Fruit fly (Drosophila melanogaster) whole organism, prepupa: ENCODE results near the gene CG1738.

Experiments
- Blimp-1 ChIP-seq: fragments of 200-800 bp; sonication (Bioruptor generic); optimal IDR thresholded peaks from 3 replicates; lab custom pipeline; 2017; ENCODE audit warnings: missing biosample characterization, missing genetic modification characterization, mild to moderate bottlenecking, moderate library complexity, missing genetic modification reagents
- CG10631 ChIP-seq: fragments of 200-800 bp; sonication (Bioruptor generic); optimal IDR thresholded peaks from 2 replicates; lab custom pipeline; 2016; ENCODE audit warnings: missing biosample characterization, missing genetic modification characterization
- CG10669 ChIP-seq: fragments of 200-800 bp; sonication (Bioruptor generic); optimal IDR thresholded peaks from 3 replicates; lab custom pipeline; 2018; ENCODE audit warnings: missing biosample characterization, mild to moderate bottlenecking, missing genetic modification characterization, moderate library complexity
- CG11762 ChIP-seq: fragments of 200-800 bp; sonication (Bioruptor generic); optimal IDR thresholded peaks from 3 replicates; lab custom pipeline; 2016; ENCODE audit warnings: missing biosample characterization, missing genetic modification characterization; ENCODE audit not compliant: insufficient read depth
- CG11902 ChIP-seq: fragments of 200-800 bp; sonication (Bioruptor generic); optimal IDR thresholded peaks from 3 replicates; lab custom pipeline; 2016; ENCODE audit warnings: missing biosample characterization, missing genetic modification characterization
- CG1621 ChIP-seq: fragments of 200-800 bp; sonication (Bioruptor generic); optimal IDR thresholded peaks from 3 replicates; lab custom pipeline; 2018; ENCODE audit warnings: missing biosample characterization, mild to moderate bottlenecking, missing genetic modification characterization
- CG16779 ChIP-seq: fragments of 200-800 bp; sonication (Bioruptor generic); optimal IDR thresholded peaks from 3 replicates; lab custom pipeline; 2017; ENCODE audit warnings: missing biosample characterization, mild to moderate bottlenecking, missing genetic modification characterization
- CG3032 ChIP-seq: fragments of 200-800 bp; optimal IDR thresholded peaks from 2 replicates; lab custom pipeline; 2019; ENCODE audit warnings: missing biosample characterization, mild to moderate bottlenecking, missing genetic modification characterization, moderate library complexity
- CG31627 ChIP-seq: fragments of 200-800 bp; sonication (Bioruptor generic); optimal IDR thresholded peaks from 3 replicates; lab custom pipeline; 2016; ENCODE audit warnings: missing biosample characterization, missing genetic modification characterization
- CG32006 ChIP-seq: fragments of 200-800 bp; sonication (Bioruptor generic); optimal IDR thresholded peaks from 3 replicates; lab custom pipeline; 2017; ENCODE audit warnings: missing biosample characterization, mild to moderate bottlenecking, missing genetic modification characterization
- CG3919 ChIP-seq: fragments of 200-800 bp; sonication (Bioruptor generic); optimal IDR thresholded peaks from 3 replicates; lab custom pipeline; 2016; ENCODE audit warnings: missing biosample characterization, missing genetic modification characterization
- CG4318 ChIP-seq: fragments of 200-800 bp; sonication (Bioruptor generic); optimal IDR thresholded peaks from 3 replicates; lab custom pipeline; 2017; ENCODE audit warnings: missing biosample characterization, mild to moderate bottlenecking, missing genetic modification characterization
- CG6163 ChIP-seq: fragments of 200-800 bp; sonication (Bioruptor generic); IDR thresholded peaks from 3 replicates; pipeline ENCODE4 v1.3.6; 2022; ENCODE audit warnings: missing biosample characterization, missing genetic modification characterization
- CG6276 ChIP-seq: fragments of 200-800 bp; sonication (Bioruptor generic); optimal IDR thresholded peaks from 2 replicates; lab custom pipeline; 2017; ENCODE audit warnings: missing biosample characterization, mild to moderate bottlenecking, missing genetic modification characterization
- CG6792 ChIP-seq: fragments of 200-800 bp; sonication (Bioruptor generic); optimal IDR thresholded peaks from 3 replicates; lab custom pipeline; 2016; ENCODE audit warnings: missing biosample characterization, missing genetic modification characterization
- CG6808 ChIP-seq: fragments of 200-800 bp; sonication (Bioruptor generic); optimal IDR thresholded peaks from 3 replicates; lab custom pipeline; 2017; ENCODE audit warnings: missing biosample characterization, missing genetic modification characterization, mild to moderate bottlenecking, moderate library complexity, missing genetic modification reagents
- CG6854 ChIP-seq: fragments of 200-800 bp; sonication (Bioruptor generic); optimal IDR thresholded peaks from 2 replicates; lab custom pipeline; 2017; ENCODE audit warnings: missing biosample characterization, mild to moderate bottlenecking, missing genetic modification characterization
- CG7368 ChIP-seq: fragments of 200-800 bp; sonication (Bioruptor generic); optimal IDR thresholded peaks from 3 replicates; lab custom pipeline; 2016; ENCODE audit warnings: missing biosample characterization, missing genetic modification characterization
- CG8119 ChIP-seq: fragments of 200-800 bp; sonication (Bioruptor generic); IDR thresholded peaks from 3 replicates; pipeline ENCODE4 v1.3.6; 2022; ENCODE audit warnings: missing biosample characterization, missing genetic modification characterization
- CG8319 ChIP-seq: fragments of 200-800 bp; sonication (Bioruptor generic); optimal IDR thresholded peaks from 3 replicates; lab custom pipeline; 2016; ENCODE audit warnings: missing biosample characterization, missing genetic modification characterization
- CG8632 ChIP-seq: fragments of 200-800 bp; sonication (Bioruptor generic); optimal IDR thresholded peaks from 3 replicates; lab custom pipeline; 2016; ENCODE audit warnings: missing biosample characterization, missing genetic modification characterization
- CG9139 ChIP-seq: fragments of 200-800 bp; sonication (Bioruptor generic); optimal IDR thresholded peaks from 3 replicates; lab custom pipeline; 2017; ENCODE audit warnings: missing biosample characterization, mild to moderate bottlenecking, missing genetic modification characterization
- Eip75B ChIP-seq: fragments of 200-800 bp; sonication (Bioruptor generic); optimal IDR thresholded peaks from 3 replicates; lab custom pipeline; 2016; ENCODE audit warnings: missing biosample characterization, missing genetic modification characterization
- Eip78C ChIP-seq: fragments of 200-800 bp; sonication (Bioruptor generic); peaks from one replicate; lab custom pipeline; 2016; ENCODE audit warnings: missing biosample characterization, missing genetic modification characterization
- Ets21C ChIP-seq: fragments of 200-800 bp; sonication (Bioruptor generic); optimal IDR thresholded peaks from 3 replicates; lab custom pipeline; 2016; ENCODE audit warnings: missing biosample characterization, missing genetic modification characterization
- Ets96B ChIP-seq: fragments of 200-800 bp; optimal IDR thresholded peaks from 2 replicates; lab custom pipeline; 2019; ENCODE audit warnings: missing biosample characterization, mild to moderate bottlenecking, missing genetic modification characterization, moderate library complexity
- Hr38 ChIP-seq: sonication (Bioruptor generic); optimal IDR thresholded peaks from 2 replicates; lab custom pipeline; 2016; ENCODE audit warnings: missing biosample characterization, missing genetic modification characterization
- Hr39 ChIP-seq: fragments of 200-800 bp; sonication (Bioruptor generic); optimal IDR thresholded peaks from 2 replicates; lab custom pipeline; 2016; ENCODE audit warnings: missing biosample characterization, missing genetic modification characterization
- Lpt ChIP-seq: fragments of 200-800 bp; sonication (Bioruptor generic); optimal IDR thresholded peaks from 3 replicates; lab custom pipeline; 2016; ENCODE audit warnings: missing biosample characterization, missing genetic modification characterization
- Smox ChIP-seq: fragments of 200-800 bp; sonication (Bioruptor generic); optimal IDR thresholded peaks from 3 replicates; lab custom pipeline; 2016; ENCODE audit warnings: missing biosample characterization, missing genetic modification characterization
- Sox102F ChIP-seq: fragments of 200-800 bp; sonication (Bioruptor generic); optimal IDR thresholded peaks from 2 replicates; lab custom pipeline; 2016; ENCODE audit warnings: missing biosample characterization, mild to moderate bottlenecking, missing genetic modification characterization
- Sox14 ChIP-seq: fragments of 200-800 bp; sonication (Bioruptor generic); optimal IDR thresholded peaks from 3 replicates; lab custom pipeline; 2016; ENCODE audit warnings: missing biosample characterization, missing genetic modification characterization
- Sox15 ChIP-seq: fragments of 200-800 bp; sonication (Bioruptor generic); optimal IDR thresholded peaks from 3 replicates; lab custom pipeline; 2016; ENCODE audit warnings: missing biosample characterization, missing genetic modification characterization
- achi ChIP-seq: fragments of 200-800 bp; sonication (Bioruptor generic); optimal IDR thresholded peaks from 3 replicates; lab custom pipeline; 2016; ENCODE audit warnings: missing biosample characterization, missing genetic modification characterization
- acj6 ChIP-seq: fragments of 200-800 bp; sonication (Bioruptor generic); optimal IDR thresholded peaks from 3 replicates; lab custom pipeline; 2016; ENCODE audit warnings: missing biosample characterization, missing genetic modification characterization
- cyc ChIP-seq: fragments of 200-800 bp; sonication (Bioruptor generic); optimal IDR thresholded peaks from 3 replicates; lab custom pipeline; 2016; ENCODE audit warnings: missing biosample characterization, missing genetic modification characterization
- dac ChIP-seq: fragments of 200-800 bp; sonication (Bioruptor generic); optimal IDR thresholded peaks from 2 replicates; lab custom pipeline; 2017; ENCODE audit warnings: missing biosample characterization, mild to moderate bottlenecking, missing genetic modification characterization
- eg ChIP-seq: fragments of 200-800 bp; sonication (Bioruptor generic); IDR thresholded peaks from 3 replicates; pipeline ENCODE4 v1.3.6; 2022; ENCODE audit warnings: missing biosample characterization, missing genetic modification characterization
- esn ChIP-seq: fragments of 200-800 bp; sonication (Bioruptor generic); optimal IDR thresholded peaks from 2 replicates; lab custom pipeline; 2016; ENCODE audit warnings: missing biosample characterization, mild to moderate bottlenecking, missing genetic modification characterization, moderate library complexity
- fd59A ChIP-seq: fragments of 200-800 bp; sonication (Bioruptor generic); optimal IDR thresholded peaks from 2 replicates; lab custom pipeline; 2017; ENCODE audit warnings: missing biosample characterization, mild to moderate bottlenecking, missing genetic modification characterization, missing genetic modification reagents
- fkh ChIP-seq: fragments of 200-800 bp; sonication (Bioruptor generic); optimal IDR thresholded peaks from 3 replicates; lab custom pipeline; 2017; ENCODE audit warnings: missing biosample characterization, mild to moderate bottlenecking, missing genetic modification characterization, moderate library complexity
- lz ChIP-seq: fragments of 200-800 bp; sonication (Bioruptor generic); optimal IDR thresholded peaks from 3 replicates; lab custom pipeline; 2016; ENCODE audit warnings: missing biosample characterization, missing genetic modification characterization
- pdm3 ChIP-seq: fragments of 200-800 bp; sonication (Bioruptor generic); optimal IDR thresholded peaks from 3 replicates; lab custom pipeline; 2016; ENCODE audit warnings: missing biosample characterization, missing genetic modification characterization
- salr ChIP-seq, 2 experiments: fragments of 200-800 bp; sonication (Bioruptor generic); optimal IDR thresholded peaks; 3 replicates each; lab custom pipeline; 2016 to 2018; ENCODE audit warnings: missing biosample characterization in 2 of 2, missing genetic modification characterization in 2 of 2, mild to moderate bottlenecking in 1 of 2
- svp ChIP-seq: fragments of 200-800 bp; sonication (Bioruptor generic); peaks from one replicate; lab custom pipeline; 2016; ENCODE audit warnings: missing biosample characterization, missing genetic modification characterization

Gene CG1738

dm6 chrX:11326213-11326731 is 22.6 kb upstream of the CG1738 start (continued):
- TF ChIP-seq Ets21C (GFP tag; lab: Kevin White, UChicago) (peak; percentile 58), Lpt (GFP tag; lab: Kevin White, UChicago) (peak; percentile 27), dac (peak; percentile 39), CG16779 (peak; percentile 59), Sox102F (GFP tag; lab: Kevin White, UChicago) (peak; percentile 74), pdm3 (GFP tag; lab: Kevin White, UChicago) (peak; percentile 83), CG6808 (peak; percentile 76), CG11902 (GFP tag; lab: Kevin White, UChicago) (peak; percentile 59), cyc (GFP tag; lab: Kevin White, UChicago) (peak; percentile 62), Blimp-1 (GFP tag; lab: Kevin White, UChicago) (peak; percentile 65), CG1621 (tag; lab: Kevin White, UChicago) (peak; percentile 74), Hr39 (GFP tag; lab: Kevin White, UChicago) (peak; percentile 68), fkh (peak; percentile 97), acj6 (GFP tag; lab: Kevin White, UChicago) (peak; percentile 81), eg (peak; percentile 76), CG10669 (GFP tag; lab: Kevin White, UChicago) (peak; percentile 79), Smox (GFP tag; lab: Kevin White, UChicago) (peak; percentile 70), Sox15 (GFP tag; lab: Kevin White, UChicago) (peak; percentile 64), CG3032 (tag; lab: Kevin White, UChicago) (peak; percentile 68), CG6276 (GFP tag; lab: Kevin White, UChicago) (peak; percentile 79), salr (GFP tag; optimal IDR thresholded peaks at IDR 0.05; lab: Kevin White, UChicago) (peak in 1 of 2 experiments; percentile 54), CG31627 (GFP tag; lab: Kevin White, UChicago) (peak; percentile 75), Eip75B (GFP tag; lab: Kevin White, UChicago) (peak; percentile 73)
- TF ChIP-seq, all 60 proteins: peak for 57

- TF ChIP-seq esn (peak; percentile 81), Hr39 (GFP tag; lab: Kevin White, UChicago) (peak; percentile 77), Eip75B (GFP tag; lab: Kevin White, UChicago) (peak; percentile 85), Sox14 (GFP tag; lab: Kevin White, UChicago) (peak; percentile 48), CG7368 (GFP tag; lab: Kevin White, UChicago) (no peak), Blimp-1 (GFP tag; lab: Kevin White, UChicago) (peak; percentile 28), CG31627 (GFP tag; lab: Kevin White, UChicago) (peak; percentile 68), Smox (GFP tag; lab: Kevin White, UChicago) (peak; percentile 47), CG6808 (no peak), eg (0 out of 3 replicates have a peak, but pooled peaks have one; percentile 40), svp (peak; percentile 93), CG6792 (GFP tag; lab: Kevin White, UChicago) (peak; percentile 58), CG8632 (GFP tag; lab: Kevin White, UChicago) (peak; percentile 67), Eip78C (GFP tag; lab: Kevin White, UChicago) (peak; percentile 94), Hr38 (GFP tag; lab: Kevin White, UChicago) (no peak), lz (GFP tag; lab: Kevin White, UChicago) (peak; percentile 69), CG8119 (GFP tag; lab: Robert Waterston, UW) (peak; percentile 48; the same call in 2 of the 3 replicates), CG6163 (GFP tag; lab: Robert Waterston, UW) (0 out of 3 replicates have a peak, but pooled peaks have one; percentile 30), Sox15 (GFP tag; lab: Kevin White, UChicago) (peak; percentile 46), fd59A (peak; percentile 11), CG4318 (no peak), CG9139 (GFP tag; lab: Kevin White, UChicago) (no peak), CG10631 (peak; percentile 64), cyc (GFP tag; lab: Kevin White, UChicago) (peak; percentile 61), CG32006 (GFP tag; lab: Kevin White, UChicago) (peak; percentile 67), CG1621 (tag; lab: Kevin White, UChicago) (no peak), Lpt (GFP tag; lab: Kevin White, UChicago) (peak; percentile 14), CG3919 (no peak), CG11902 (GFP tag; lab: Kevin White, UChicago) (peak; percentile 51), salr (GFP tag; optimal IDR thresholded peaks at IDR 0.05; lab: Kevin White, UChicago) (peak in 1 of 2 experiments; percentile 30), CG11762 (GFP tag; lab: Kevin White, UChicago) (peak; percentile 45), CG3032 (tag; lab: Kevin White, UChicago) (peak; percentile 36), Ets21C (GFP tag; lab: Kevin White, UChicago) (peak; percentile 51), achi (GFP tag; lab: Kevin White, UChicago) (peak; percentile 71), CG6854 (GFP tag; lab: Kevin White, UChicago) (no peak), CG8319 (GFP tag; lab: Kevin White, UChicago) (peak; percentile 5), Ets96B (tag; lab: Kevin White, UChicago) (no peak)
Observed at dm6 chrX:11338047-11338747, 10.7 kb upstream of the CG1738 start.
